Fruit fly (Drosophila melanogaster) S2 (cell line): ENCODE data around the gene ear.

Source experiments
- CG8478 ChIP-seq: fragments of >200 bp; optimal IDR thresholded peaks from 2 replicates; lab custom pipeline; 2018
- CTCF ChIP-seq, 2 experiments: fragments of >200 bp; optimal IDR thresholded peaks; 2 replicates each; lab custom pipeline; 2018

Gene ear

DNA sequence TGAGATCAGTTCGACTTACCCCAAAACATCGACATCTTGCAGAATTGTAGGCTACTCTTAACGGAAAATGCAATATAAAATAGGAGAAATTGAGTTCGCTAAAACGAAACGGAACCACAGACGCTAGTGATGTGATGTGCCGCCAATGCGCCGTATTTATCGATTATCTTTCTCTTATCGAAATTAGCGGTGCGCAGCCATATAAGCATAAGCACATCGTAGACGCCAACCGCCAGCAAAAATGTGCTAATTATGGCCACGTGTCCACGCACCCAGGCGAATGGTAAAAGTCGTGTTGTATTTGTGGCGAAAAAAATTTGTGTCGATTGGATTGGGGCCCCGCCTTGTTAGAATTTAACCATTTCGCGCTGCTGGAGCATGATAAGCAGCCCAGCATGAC, 12.4 kb downstream of the ear start, which contains the start of the genes Fkbp39 and Cyfip:
Gene Fkbp39 (minus strand): TSS at position 140 of the 400 bp plus-strand sequence.
Gene Cyfip (plus strand): TSS at position 273 of the 400 bp plus-strand sequence.
- TF ChIP-seq CTCF (optimal IDR thresholded peaks at IDR 0.05; lab: Kevin White, UChicago): peak; percentile 41 to 48
- TF ChIP-seq CG8478 (lab: Kevin White, UChicago): no peak

- no peak for TF ChIP-seq CG8478 (lab: Kevin White, UChicago)
- TF ChIP-seq CTCF (optimal IDR thresholded peaks at IDR 0.05; lab: Kevin White, UChicago): no peak
Measured at dm6 chr3R:15339111-15339510, 18.6 kb downstream of the ear start.

- TF ChIP-seq CG8478 (lab: Kevin White, UChicago) (no peak), CTCF (optimal IDR thresholded peaks at IDR 0.05; lab: Kevin White, UChicago) (no peak)
Measured at dm6 chr3R:15340052-15340732, 19.6 kb downstream of the ear start, which contains the start of gene SerRS-m. TSS of gene SerRS-m (plus strand) at chr3R:15340667.

DNA sequence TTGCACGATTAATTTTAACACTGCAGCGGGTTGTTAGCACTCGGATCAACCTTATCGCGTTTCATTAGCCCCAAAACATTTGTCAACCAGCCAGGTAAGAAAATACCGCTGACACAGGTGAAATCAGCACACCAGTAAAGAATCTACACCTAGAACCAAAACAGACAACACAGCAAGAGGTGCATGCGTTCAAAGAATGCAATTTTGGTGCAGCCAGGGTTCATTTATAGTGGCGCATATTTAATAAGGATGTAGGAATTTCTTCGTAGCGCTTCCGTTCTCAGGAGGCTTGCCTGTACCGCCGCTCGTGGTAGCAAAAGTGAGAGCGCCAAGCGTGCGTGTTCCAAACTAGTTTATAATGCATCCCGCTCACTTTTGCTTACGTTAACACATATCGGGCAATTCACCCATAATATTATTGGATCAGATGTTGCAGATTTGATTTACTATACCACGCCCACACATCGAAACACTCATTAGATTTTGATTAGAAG, 21.9 kb downstream of the ear start:
- TF ChIP-seq CTCF (optimal IDR thresholded peaks at IDR 0.05; lab: Kevin White, UChicago) (no peak), CG8478 (lab: Kevin White, UChicago) (no peak)

DNA sequence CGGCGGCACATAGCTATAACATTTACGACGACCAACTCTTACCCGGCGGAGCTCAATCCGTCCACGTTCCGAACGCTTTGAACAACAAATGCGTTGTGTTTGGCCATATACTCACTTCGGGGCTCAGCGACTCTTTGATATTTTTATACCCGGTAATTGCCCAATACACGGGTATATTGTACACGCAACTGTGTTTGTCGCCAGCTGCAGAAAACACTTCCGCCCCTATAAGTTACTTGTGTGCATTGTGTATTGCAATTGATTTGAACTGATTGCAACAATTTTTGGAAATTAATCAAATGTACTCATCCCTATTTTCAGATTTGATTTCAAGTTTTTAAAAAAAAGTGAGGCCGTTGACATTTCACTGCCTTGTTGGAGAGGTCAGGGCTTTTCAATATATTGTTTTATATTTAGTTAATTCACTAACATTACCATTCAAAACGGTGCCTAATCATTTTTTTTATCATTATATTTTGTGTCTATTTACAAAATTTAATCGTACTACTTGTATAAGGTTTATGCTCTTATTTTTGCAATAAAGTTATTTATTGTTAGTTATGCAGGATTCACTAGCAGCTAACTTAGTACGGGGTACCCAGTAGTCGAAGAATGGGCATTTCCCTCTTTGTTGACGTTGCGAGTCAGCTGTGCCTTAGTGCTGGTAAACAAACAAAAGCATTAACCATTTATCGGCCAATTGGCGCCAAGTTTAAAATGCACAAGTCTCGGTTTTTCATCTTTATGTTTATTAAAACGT, 22.6 kb downstream of the ear start, which contains the start of gene Nagk:
Gene Nagk (minus strand): TSS at position 331 of the 760 bp plus-strand sequence.
- no peak for TF ChIP-seq CTCF (optimal IDR thresholded peaks at IDR 0.05; lab: Kevin White, UChicago)
- no peak for TF ChIP-seq CG8478 (lab: Kevin White, UChicago)

DNA sequence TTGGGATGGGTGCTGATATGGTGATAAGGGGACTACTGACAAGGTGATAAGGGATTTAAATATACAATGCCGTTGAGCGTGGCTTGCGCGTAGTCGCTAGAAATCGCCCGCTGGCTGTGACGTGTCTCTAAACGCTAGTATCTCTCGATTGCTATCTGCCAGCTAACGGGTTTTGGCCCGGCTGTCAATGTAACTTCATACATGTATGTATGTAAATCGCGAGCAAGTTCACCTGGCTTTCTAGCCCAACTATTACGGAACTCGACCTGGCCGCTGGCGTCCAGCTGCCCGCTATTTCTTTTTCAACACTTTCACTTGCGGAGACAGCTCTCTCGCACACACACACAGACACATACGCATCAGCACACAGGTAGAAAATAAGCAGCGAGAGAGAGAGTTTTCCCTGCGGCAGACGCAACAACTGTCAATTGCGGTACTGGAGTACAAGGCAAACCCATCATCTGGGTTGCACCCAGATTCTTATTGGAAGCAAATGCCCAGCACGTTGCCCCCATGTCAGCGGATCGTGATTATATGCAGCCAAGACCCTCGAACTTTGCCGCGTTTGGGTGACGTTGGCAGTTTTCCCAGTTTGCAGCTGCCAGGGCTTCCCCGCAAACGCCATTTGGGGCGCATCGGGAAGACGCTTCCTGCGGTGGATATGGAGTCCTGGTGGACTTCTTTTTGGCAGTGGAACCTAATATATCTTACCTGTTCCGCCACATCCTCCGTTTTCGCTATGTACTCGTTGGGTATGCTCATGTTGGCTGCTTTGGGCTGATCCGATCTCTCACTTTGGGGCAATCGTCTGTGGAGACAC, 24.9 kb downstream of the ear start:
- TF ChIP-seq CTCF (optimal IDR thresholded peaks at IDR 0.05; lab: Kevin White, UChicago) (no peak), CG8478 (lab: Kevin White, UChicago) (no peak)

DNA sequence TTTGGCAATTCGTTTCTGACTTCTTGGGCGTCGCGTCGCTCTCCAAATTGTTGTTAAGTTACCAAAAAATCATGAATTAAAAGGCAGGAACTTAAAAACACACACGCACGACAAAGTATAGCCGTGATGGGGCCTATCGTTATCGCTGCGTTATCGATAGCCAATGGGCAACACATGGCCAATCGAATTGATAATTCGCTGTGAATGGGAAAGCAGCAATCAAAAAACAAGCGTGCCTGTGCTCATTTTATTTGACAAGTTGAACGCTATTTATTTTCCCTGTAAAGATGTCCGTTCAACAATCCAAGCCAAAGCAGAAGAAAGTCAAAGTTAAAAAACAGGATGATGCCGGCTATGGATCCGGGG, 25.4 kb downstream of the ear start, which contains the start of the genes Surf4 and CG31301:
Gene Surf4 (minus strand): TSS at position 159 of the 366 bp plus-strand sequence.
Gene CG31301 (plus strand): TSS at position 188 of the 366 bp plus-strand sequence.
- TF ChIP-seq CG8478 (lab: Kevin White, UChicago): no peak
- TF ChIP-seq CTCF (optimal IDR thresholded peaks at IDR 0.05; lab: Kevin White, UChicago): no peak

DNA sequence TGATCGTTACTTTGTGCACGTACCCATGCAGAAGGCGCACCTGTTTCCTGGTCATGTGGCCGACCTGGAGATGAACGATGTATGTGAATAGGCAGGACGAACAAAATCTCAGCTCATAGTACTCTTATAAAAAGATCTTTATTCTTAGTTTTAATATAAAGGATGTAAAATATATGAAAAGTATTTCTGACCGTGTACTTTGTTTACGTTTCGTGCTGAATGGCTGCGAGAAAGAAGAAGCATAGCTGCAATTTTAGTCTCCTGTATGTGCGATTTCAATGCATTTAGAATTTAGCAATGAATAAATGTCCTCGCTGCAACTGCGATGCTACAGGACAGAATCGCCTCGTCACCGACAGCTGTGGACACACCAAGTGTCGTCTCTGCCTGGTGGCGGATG, 27.3 kb downstream of the ear start, which contains the start of the genes CG42726 and CG42727:
Gene CG42726 (plus strand): TSS at position 227 of the 400 bp plus-strand sequence.
Gene CG42727 (plus strand): TSS at position 227 of the 400 bp plus-strand sequence.
- TF ChIP-seq CG8478 (lab: Kevin White, UChicago) (no peak), CTCF (optimal IDR thresholded peaks at IDR 0.05; lab: Kevin White, UChicago) (no peak)

dm6 chr3R:15350993-15351426, 30.5 kb downstream of the ear start, which contains the start of the genes Trs33 and Tmtc4:
TSS of gene Trs33 (minus strand) at chr3R:15350995.
TSS of gene Tmtc4 (plus strand) at chr3R:15351225.
- TF ChIP-seq CTCF (optimal IDR thresholded peaks at IDR 0.05; lab: Kevin White, UChicago): no peak
- TF ChIP-seq CG8478 (lab: Kevin White, UChicago): no peak

DNA sequence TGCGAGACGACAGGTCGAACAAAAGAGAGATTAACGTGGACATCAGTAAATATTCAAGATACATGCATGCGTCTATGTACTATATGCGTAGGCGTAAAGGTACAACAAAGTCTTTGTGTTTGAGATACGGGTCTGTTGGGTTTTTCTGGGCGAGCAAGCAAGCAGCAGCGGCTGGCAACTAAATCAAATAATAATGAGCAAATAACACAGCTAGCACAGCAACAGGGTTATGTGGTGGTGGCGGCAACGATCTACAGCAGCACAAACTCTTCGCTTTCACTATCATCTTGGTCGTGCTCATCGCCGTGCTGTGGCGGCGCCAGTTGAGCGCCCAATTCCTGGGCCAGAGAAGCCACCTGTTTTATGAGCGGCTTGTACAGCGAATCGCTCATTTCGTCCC, 33.5 kb downstream of the ear start:
- TF ChIP-seq CTCF (optimal IDR thresholded peaks at IDR 0.05; lab: Kevin White, UChicago): no peak
- TF ChIP-seq CG8478 (lab: Kevin White, UChicago): no peak

DNA sequence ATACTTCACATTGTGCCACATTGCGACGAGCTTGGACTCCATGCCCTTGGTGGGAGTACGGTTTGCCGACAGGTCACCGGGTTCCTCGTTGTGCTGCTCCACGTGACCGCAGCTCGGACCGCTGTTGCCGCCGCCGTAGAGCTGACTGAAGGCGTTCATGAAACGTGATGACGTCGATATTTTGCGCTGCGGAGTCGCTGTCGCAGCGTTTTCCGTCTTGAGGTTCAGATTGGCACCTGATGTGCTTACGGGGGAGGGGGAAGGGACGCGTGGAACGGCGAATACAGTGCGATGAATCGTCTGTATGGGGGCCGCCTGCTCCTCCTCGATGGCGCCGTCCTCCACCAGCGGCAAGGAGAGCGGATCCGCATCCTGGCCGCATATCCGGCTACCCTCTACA, 35.6 kb downstream of the ear start:
- TF ChIP-seq CG8478 (lab: Kevin White, UChicago) (no peak), CTCF (optimal IDR thresholded peaks at IDR 0.05; lab: Kevin White, UChicago) (no peak)

DNA sequence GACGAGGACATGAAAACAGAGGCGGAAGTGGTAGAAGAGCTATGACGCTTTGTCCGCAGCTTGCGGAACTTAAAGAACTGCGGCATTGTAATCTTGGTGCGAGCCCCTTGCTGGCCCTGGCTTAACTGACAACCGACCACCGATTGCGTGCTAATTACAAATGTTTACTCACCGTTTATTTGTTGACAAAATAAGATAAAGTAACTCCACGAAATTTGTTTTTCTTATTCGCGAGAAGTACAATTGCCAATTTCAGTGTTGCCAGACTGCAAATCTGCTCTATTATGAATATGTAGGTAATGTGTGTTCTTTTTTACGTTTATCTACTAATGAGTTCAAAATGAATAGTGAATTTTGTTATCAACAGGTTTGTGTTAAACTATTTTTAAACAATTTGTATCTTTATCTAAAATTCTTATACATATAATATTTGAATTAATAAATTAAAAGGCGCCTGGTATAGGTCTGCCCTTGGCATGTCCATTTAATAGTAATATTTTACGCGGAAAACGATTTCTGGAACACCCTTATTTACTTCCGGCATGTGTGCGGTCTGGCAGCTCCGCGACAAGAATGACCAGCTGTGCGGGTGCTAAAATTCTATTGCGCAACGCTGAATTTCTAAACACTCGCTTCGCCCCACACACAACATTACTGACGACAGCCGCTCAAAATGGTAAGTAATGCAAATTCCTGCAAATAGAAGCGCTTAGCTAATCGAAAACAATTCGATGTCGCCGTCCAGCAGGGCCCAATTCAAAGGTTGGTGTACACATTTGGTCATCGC, 36.3 kb downstream of the ear start, which contains the start of the genes Atg4b and Hibch:
Gene Atg4b (minus strand): TSS at position 280 of the 787 bp plus-strand sequence.
Gene Hibch (plus strand): TSS at position 585 of the 787 bp plus-strand sequence.
- TF ChIP-seq CTCF (optimal IDR thresholded peaks at IDR 0.05; lab: Kevin White, UChicago): no peak
- TF ChIP-seq CG8478 (lab: Kevin White, UChicago): no peak

DNA sequence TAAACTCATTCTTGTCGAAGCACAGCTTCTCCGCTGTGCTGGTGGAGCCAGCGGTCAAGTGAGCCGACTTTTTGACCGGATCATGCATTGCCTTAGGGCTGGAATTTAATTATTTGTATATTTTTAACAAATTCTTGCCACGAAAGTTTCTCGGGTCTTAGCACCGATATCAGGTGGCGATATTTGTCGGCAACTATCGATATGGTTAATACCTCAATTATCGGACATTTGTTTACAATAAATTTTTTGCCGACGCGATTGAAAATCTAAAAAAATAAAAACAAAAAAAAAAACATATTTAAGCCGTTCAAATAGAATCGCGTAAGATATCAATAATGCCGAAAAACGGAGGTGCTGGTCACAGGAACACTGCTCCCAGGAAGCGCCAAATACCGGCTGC, 40.9 kb downstream of the ear start, which contains the start of the genes Cog2 and Trax:
Gene Cog2 (minus strand): TSS at position 168 of the 400 bp plus-strand sequence.
Gene Trax (plus strand): TSS at position 203 of the 400 bp plus-strand sequence.
- TF ChIP-seq CG8478 (lab: Kevin White, UChicago) (no peak), CTCF (optimal IDR thresholded peaks at IDR 0.05; lab: Kevin White, UChicago) (no peak)
